Fruit fly (Drosophila melanogaster): ENCODE data around the gene Gyc89Db.

Gyc89Db gene

dm6 chr3R:16497379-16497778 lies 20.5 kb downstream of the Gyc89Db start (continued):
- TF ChIP-seq PHDP (tag; optimal IDR thresholded peaks at IDR 0.05) (peak; percentile 91), twi (tag; optimal IDR thresholded peaks at IDR 0.05) (peak; percentile 62), CG11398 (GFP tag; optimal IDR thresholded peaks at IDR 0.05) (peak; percentile 12), scrt (GFP tag; optimal IDR thresholded peaks at IDR 0.05) (peak; percentile 57), Abd-B (GFP tag; optimal IDR thresholded peaks at IDR 0.05) (peak; percentile 46), dati (GFP tag; IDR thresholded peaks at IDR 0.05) (peak; percentile 38; the same call in 1 of the 2 replicates), hb (GFP tag; IDR thresholded peaks at IDR 0.05; ENCODE audit: partially characterized antibody) (no peak), p53 (GFP tag; optimal IDR thresholded peaks at IDR 0.05) (peak; percentile 50), Mrtf (GFP tag; IDR thresholded peaks at IDR 0.05) (peak; percentile 91), Oaz (GFP tag; IDR thresholded peaks at IDR 0.05) (peak; percentile 62; the same call in 1 of the 2 replicates), gro (GFP tag; optimal IDR thresholded peaks at IDR 0.05) (no peak), Spps (tag; optimal IDR thresholded peaks at IDR 0.05) (peak; percentile 79), Dip2 (GFP tag; IDR thresholded peaks at IDR 0.05) (no peak), CG6254 (GFP tag; optimal IDR thresholded peaks at IDR 0.05) (peak; percentile 78), CG31224 (GFP tag; IDR thresholded peaks at IDR 0.05) (peak; percentile 71), MESR4 (GFP tag; optimal IDR thresholded peaks at IDR 0.05) (peak; percentile 4), CG9727 (GFP tag; optimal IDR thresholded peaks at IDR 0.05) (peak; percentile 84), nom (GFP tag; optimal IDR thresholded peaks at IDR 0.05) (no peak), aop (GFP tag; IDR thresholded peaks at IDR 0.05) (no peak), maf-S (GFP tag; optimal IDR thresholded peaks at IDR 0.05) (peak; percentile 61), her (GFP tag; optimal IDR thresholded peaks at IDR 0.05) (peak; percentile 72), lov (optimal IDR thresholded peaks at IDR 0.05) (no peak), lov (GFP tag; IDR thresholded peaks at IDR 0.05) (peak; percentile 83; the same call in 2 of the 3 replicates), gfzf (GFP tag; optimal IDR thresholded peaks at IDR 0.05) (no peak), Rx (GFP tag; IDR thresholded peaks at IDR 0.05) (peak; percentile 77), nerfin-2 (GFP tag; IDR thresholded peaks at IDR 0.05; ENCODE audit: partially characterized antibody) (no peak), ttk (GFP tag; IDR thresholded peaks at IDR 0.05) (peak; percentile 77), CG11696 (GFP tag; IDR thresholded peaks at IDR 0.05) (peak; percentile 65), CG3838 (GFP tag; optimal IDR thresholded peaks at IDR 0.05) (peak; percentile 46), Elba2 (GFP tag; optimal IDR thresholded peaks at IDR 0.05) (peak; percentile 73), CG15696 (tag; optimal IDR thresholded peaks at IDR 0.05) (peak; percentile 86), ind (GFP tag; optimal IDR thresholded peaks at IDR 0.05) (peak; percentile 78), gcm2 (GFP tag; optimal IDR thresholded peaks at IDR 0.05) (peak; percentile 39), vvl (GFP tag; IDR thresholded peaks at IDR 0.05) (peak; percentile 93), knrl (GFP tag; IDR thresholded peaks at IDR 0.05; ENCODE audit: partially characterized antibody) (no peak; the same call in 2 of the 3 replicates), CG6791 (GFP tag; IDR thresholded peaks at IDR 0.05; ENCODE audit: partially characterized antibody) (peak; percentile 38; the same call in 1 of the 3 replicates), gem (tag; optimal IDR thresholded peaks at IDR 0.05) (peak; percentile 92), Gug (GFP tag; IDR thresholded peaks at IDR 0.05) (peak; percentile 75; the same call in 3 of the 4 replicates), CG32772 (GFP tag; IDR thresholded peaks at IDR 0.05) (peak; percentile 84), salm (tag; optimal IDR thresholded peaks at IDR 0.05) (peak; percentile 62), CG34224 (GFP tag; IDR thresholded peaks at IDR 0.05; ENCODE audit: partially characterized antibody) (no peak), amos (GFP tag; IDR thresholded peaks at IDR 0.05; ENCODE audit: partially characterized antibody) (no peak), pb (GFP tag; optimal IDR thresholded peaks at IDR 0.05) (peak; percentile 36), dm (GFP tag; optimal IDR thresholded peaks at IDR 0.05) (peak; percentile 46), H2.0 (GFP tag; IDR thresholded peaks at IDR 0.05) (peak; percentile 77), tgo (GFP tag; IDR thresholded peaks at IDR 0.05) (peak; percentile 91), Kr (GFP tag; optimal IDR thresholded peaks at IDR 0.05) (no peak), Bteb2 (GFP tag; optimal IDR thresholded peaks at IDR 0.05) (peak; percentile 35), fd96Cb (tag; optimal IDR thresholded peaks at IDR 0.05) (peak; percentile 83), Lpt (GFP tag; optimal IDR thresholded peaks at IDR 0.05) (no peak), Hand (GFP tag; optimal IDR thresholded peaks at IDR 0.05) (no peak)

Data from whole organism, embryonic.